Fruit fly (Drosophila melanogaster) S2 (cell line): Measurements from ENCODE around the gene CHKov2.

Experiments used
- CG8478 ChIP-seq: fragments of >200 bp; optimal IDR thresholded peaks from 2 replicates; lab custom pipeline; 2018
- CTCF ChIP-seq, 2 experiments: fragments of >200 bp; optimal IDR thresholded peaks; 2 replicates each; lab custom pipeline; 2018

Gene CHKov2

dm6 chr3R:25309175-25309574 is 21.8 kb downstream of the CHKov2 start:
- no peak for TF ChIP-seq CTCF (optimal IDR thresholded peaks at IDR 0.05; lab: Kevin White, UChicago)
- no peak for TF ChIP-seq CG8478 (lab: Kevin White, UChicago)

- no peak for TF ChIP-seq CG8478 (lab: Kevin White, UChicago)
- no peak for TF ChIP-seq CTCF (optimal IDR thresholded peaks at IDR 0.05; lab: Kevin White, UChicago)
Observed at dm6 chr3R:25308228-25308627, 22.8 kb downstream of the CHKov2 start, which contains the start of gene CG10550. CG10550 (minus strand) TSS chr3R:25308391.

- TF ChIP-seq CG8478 (lab: Kevin White, UChicago) (no peak), CTCF (optimal IDR thresholded peaks at IDR 0.05; lab: Kevin White, UChicago) (no peak)
Observed at dm6 chr3R:25305822-25306544, 25.0 kb downstream of the CHKov2 start.

dm6 chr3R:25303857-25304440 is 27.1 kb downstream of the CHKov2 start, which contains the start of gene CG31436:
CG31436 (plus strand) TSS chr3R:25304137.
- no peak for TF ChIP-seq CG8478 (lab: Kevin White, UChicago)
- no peak for TF ChIP-seq CTCF (optimal IDR thresholded peaks at IDR 0.05; lab: Kevin White, UChicago)

- no peak for TF ChIP-seq CTCF (optimal IDR thresholded peaks at IDR 0.05; lab: Kevin White, UChicago)
- no peak for TF ChIP-seq CG8478 (lab: Kevin White, UChicago)
Observed at dm6 chr3R:25302239-25302638, 28.8 kb downstream of the CHKov2 start, which contains the start of gene CG31370. CG31370 (plus strand) TSS chr3R:25302464.

- no peak for TF ChIP-seq CTCF (optimal IDR thresholded peaks at IDR 0.05; lab: Kevin White, UChicago)
- TF ChIP-seq CG8478 (lab: Kevin White, UChicago), result no peak
Observed at dm6 chr3R:25300575-25300974, 30.4 kb downstream of the CHKov2 start, which contains the start of gene CG13659. CG13659 (plus strand) TSS chr3R:25300891.

- TF ChIP-seq CG8478 (lab: Kevin White, UChicago), result no peak
- no peak for TF ChIP-seq CTCF (optimal IDR thresholded peaks at IDR 0.05; lab: Kevin White, UChicago)
Observed at dm6 chr3R:25299507-25299964, 31.5 kb downstream of the CHKov2 start, which contains the start of gene CG31288. CG31288 (minus strand) TSS chr3R:25299557.

- no peak for TF ChIP-seq CTCF (optimal IDR thresholded peaks at IDR 0.05; lab: Kevin White, UChicago)
Observed at dm6 chr3R:25297678-25298077, 33.3 kb downstream of the CHKov2 start, which contains the start of gene CG31097. CG31097 (minus strand) TSS chr3R:25297778.

- TF ChIP-seq CTCF (optimal IDR thresholded peaks at IDR 0.05; lab: Kevin White, UChicago), result no peak
- TF ChIP-seq CG8478 (lab: Kevin White, UChicago), result no peak
Observed at dm6 chr3R:25295320-25296020, 35.5 kb downstream of the CHKov2 start, which contains the start of gene CG31102. CG31102 (minus strand) TSS chr3R:25295594.

dm6 chr3R:25292864-25293284 is 38.1 kb downstream of the CHKov2 start, which contains the start of gene CG31098:
CG31098 (minus strand) TSS chr3R:25292977.
- TF ChIP-seq CG8478 (lab: Kevin White, UChicago), result no peak
- no peak for TF ChIP-seq CTCF (optimal IDR thresholded peaks at IDR 0.05; lab: Kevin White, UChicago)

- TF ChIP-seq CTCF (optimal IDR thresholded peaks at IDR 0.05; lab: Kevin White, UChicago) (no peak), CG8478 (lab: Kevin White, UChicago) (no peak)
Observed at dm6 chr3R:25289589-25289988, 41.4 kb downstream of the CHKov2 start, which contains the start of gene CG11893. CG11893 (plus strand) TSS chr3R:25289889.

- no peak for TF ChIP-seq CTCF (optimal IDR thresholded peaks at IDR 0.05; lab: Kevin White, UChicago)
- TF ChIP-seq CG8478 (lab: Kevin White, UChicago), result no peak
Observed at dm6 chr3R:25287128-25287527, 43.9 kb downstream of the CHKov2 start, which contains the start of gene CG13658. CG13658 (plus strand) TSS chr3R:25287474.

- no peak for TF ChIP-seq CTCF (optimal IDR thresholded peaks at IDR 0.05; lab: Kevin White, UChicago)
- no peak for TF ChIP-seq CG8478 (lab: Kevin White, UChicago)
Observed at dm6 chr3R:25285173-25285572, 45.8 kb downstream of the CHKov2 start, which contains the start of gene CG31104. CG31104 (plus strand) TSS chr3R:25285473.

- TF ChIP-seq CG8478 (lab: Kevin White, UChicago), result no peak
- TF ChIP-seq CTCF (optimal IDR thresholded peaks at IDR 0.05; lab: Kevin White, UChicago), result no peak
Observed at dm6 chr3R:25283209-25283670, 47.8 kb downstream of the CHKov2 start, which contains the start of gene CG31300. CG31300 (plus strand) TSS chr3R:25283620.
